Fruit fly (Drosophila melanogaster): ENCODE data around the gene eff.

eff gene

DNA sequence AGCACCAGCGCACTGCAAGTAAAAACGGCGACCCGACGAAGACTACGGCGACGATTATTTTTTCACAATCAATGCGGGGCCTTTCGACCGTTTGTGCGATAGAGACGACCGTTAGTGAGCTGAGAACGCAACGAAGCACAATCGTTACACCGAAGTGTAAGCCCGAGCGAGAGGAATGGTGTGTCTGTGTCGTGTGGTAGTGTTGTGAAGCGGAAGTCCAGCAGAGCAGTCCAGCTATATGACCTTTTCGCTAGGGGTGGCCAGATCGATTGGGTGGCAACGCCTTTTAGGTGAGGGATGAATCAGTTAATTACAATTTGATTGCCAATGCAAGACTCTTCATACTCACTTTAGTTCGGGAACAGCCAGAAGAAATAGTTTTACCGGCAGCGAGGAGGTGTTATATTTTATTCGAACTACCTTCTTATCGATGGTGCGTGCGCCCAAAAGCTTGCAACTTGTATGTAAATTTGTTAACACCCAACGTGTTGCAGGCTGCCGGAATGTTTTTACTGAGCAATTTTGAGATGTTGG is 394 bp downstream of the eff start (continued):
- no peak for TF ChIP-seq Asciz (GFP tag; optimal IDR thresholded peaks at IDR 0.05)
- peak; percentile 72 for TF ChIP-seq Xbp1 (GFP tag; optimal IDR thresholded peaks at IDR 0.05)
- peak; percentile 58; the same call in 1 of the 2 replicates for TF ChIP-seq sens-2 (GFP tag; IDR thresholded peaks at IDR 0.05)
- TF ChIP-seq CG6272 (GFP tag; IDR thresholded peaks at IDR 0.05) = 0 out of 2 replicates have a peak, but pooled peaks have one; percentile 32
- no peak for TF ChIP-seq br (optimal IDR thresholded peaks at IDR 0.05)
- TF ChIP-seq vvl (GFP tag; IDR thresholded peaks at IDR 0.05) = peak; percentile 80
- TF ChIP-seq PHDP (tag; optimal IDR thresholded peaks at IDR 0.05) = no peak
- TF ChIP-seq CG16779 (GFP tag; IDR thresholded peaks at IDR 0.05) = no peak
- no peak for TF ChIP-seq fd96Cb (tag; optimal IDR thresholded peaks at IDR 0.05)
- TF ChIP-seq CG7839 (tag; optimal IDR thresholded peaks at IDR 0.05) = peak; percentile 56
- TF ChIP-seq CG9215 (GFP tag; IDR thresholded peaks at IDR 0.05) = peak; percentile 70
- TF ChIP-seq lbe (GFP tag; optimal IDR thresholded peaks at IDR 0.05) = peak; percentile 50
- 0 out of 2 replicates have a peak, but pooled peaks have one; percentile 16 for TF ChIP-seq CG8765 (GFP tag; IDR thresholded peaks at IDR 0.05)
- peak; percentile 77 for TF ChIP-seq CG18619 (GFP tag; optimal IDR thresholded peaks at IDR 0.05)
- TF ChIP-seq Hr78 (GFP tag; optimal IDR thresholded peaks at IDR 0.05) = peak in 1 of 2 experiments; percentile 32
- TF ChIP-seq so (GFP tag; IDR thresholded peaks at IDR 0.05) = peak; percentile 38; the same call in 1 of the 3 replicates
- no peak for TF ChIP-seq ara (GFP tag; IDR thresholded peaks at IDR 0.05)
- TF ChIP-seq lola (GFP tag; optimal IDR thresholded peaks at IDR 0.05) = peak in 1 of 3 experiments; percentile 14
- no peak for TF ChIP-seq Atf3 (GFP tag; optimal IDR thresholded peaks at IDR 0.05)
- no peak for TF ChIP-seq eve (GFP tag; optimal IDR thresholded peaks at IDR 0.05)
- TF ChIP-seq amos (GFP tag; IDR thresholded peaks at IDR 0.05; ENCODE audit: partially characterized antibody) = peak; percentile 56; the same call in 1 of the 2 replicates
- peak; percentile 62 for TF ChIP-seq NfI (GFP tag; optimal IDR thresholded peaks at IDR 0.05)
- no peak; the same call in 2 of the 3 replicates for TF ChIP-seq CG14050 (GFP tag; IDR thresholded peaks at IDR 0.05)
- TF ChIP-seq p53 (GFP tag; optimal IDR thresholded peaks at IDR 0.05) = peak; percentile 72
- peak; percentile 33 to 67 for TF ChIP-seq chif (GFP tag; optimal IDR thresholded peaks at IDR 0.05)
- TF ChIP-seq CG4404 (GFP tag; IDR thresholded peaks at IDR 0.05) = peak; percentile 39; the same call in 1 of the 2 replicates
- peak; percentile 36 for TF ChIP-seq CG4730 (GFP tag; IDR thresholded peaks at IDR 0.05)
- no peak for TF ChIP-seq cwo (GFP tag; optimal IDR thresholded peaks at IDR 0.05)
- TF ChIP-seq Ssrp (tag; optimal IDR thresholded peaks at IDR 0.05) = no peak
- peak; percentile 22 for TF ChIP-seq CG1529 (GFP tag; optimal IDR thresholded peaks at IDR 0.05)
- TF ChIP-seq croc (GFP tag; conservative IDR thresholded peaks at IDR 0.05) = peak; percentile 20; the same call in 2 of the 3 replicates
- TF ChIP-seq mirr (GFP tag; optimal IDR thresholded peaks at IDR 0.05) = peak; percentile 80
- peak; percentile 42 for TF ChIP-seq Meics (GFP tag; optimal IDR thresholded peaks at IDR 0.05)
- peak; percentile 50 for TF ChIP-seq CG18764 (GFP tag; optimal IDR thresholded peaks at IDR 0.05)
- peak; percentile 62 for TF ChIP-seq CG13624 (GFP tag; optimal IDR thresholded peaks at IDR 0.05)
- TF ChIP-seq Sry-β (GFP tag; optimal IDR thresholded peaks at IDR 0.05) = no peak
- no peak for TF ChIP-seq CG10565 (GFP tag; optimal IDR thresholded peaks at IDR 0.05)
- peak; percentile 55 for TF ChIP-seq row (GFP tag; IDR thresholded peaks at IDR 0.05)
- TF ChIP-seq tin (GFP tag; optimal IDR thresholded peaks at IDR 0.05) = peak; percentile 44
- TF ChIP-seq Mad (GFP tag; optimal IDR thresholded peaks at IDR 0.05) = peak; percentile 42
- TF ChIP-seq HLH54F (GFP tag; optimal IDR thresholded peaks at IDR 0.05) = peak; percentile 79
- TF ChIP-seq ase (GFP tag; IDR thresholded peaks at IDR 0.05) = no peak
- no peak for TF ChIP-seq h (optimal IDR thresholded peaks at IDR 0.05)
- TF ChIP-seq nerfin-1 (tag; optimal IDR thresholded peaks at IDR 0.05) = no peak
- peak; percentile 71 for TF ChIP-seq lmd (GFP tag; IDR thresholded peaks at IDR 0.05)
- peak; percentile 91 for TF ChIP-seq CG3847 (GFP tag; IDR thresholded peaks at IDR 0.05)
- no peak for TF ChIP-seq ap (GFP tag; IDR thresholded peaks at IDR 0.05)
- peak; percentile 83 for TF ChIP-seq ERR (GFP tag; optimal IDR thresholded peaks at IDR 0.05)
- TF ChIP-seq CG3726 (GFP tag; IDR thresholded peaks at IDR 0.05) = 0 out of 3 replicates have a peak, but pooled peaks have one; percentile 67
- peak; percentile 63 for TF ChIP-seq CG33213 (GFP tag; optimal IDR thresholded peaks at IDR 0.05)
- TF ChIP-seq danr (GFP tag; IDR thresholded peaks at IDR 0.05) = no peak

All from whole organism, embryonic.